Worm (Caenorhabditis elegans) whole organism, young adult: ENCODE results near the gene elo-1.

ENCODE experiments used
- B0261.1 ChIP-seq: sonication (generic microtip); optimal IDR thresholded peaks from 2 replicates; lab custom pipeline; 2016; ENCODE audit warnings: mild to moderate bottlenecking, missing genetic modification characterization, moderate library complexity, missing compliant biosample characterization
- B0336.3 ChIP-seq: fragments of 200-800 bp; sonication (Bioruptor generic); IDR thresholded peaks from 2 replicates; pipeline ENCODE4 v1.3.6; 2022; ENCODE audit warnings: missing genetic modification characterization, missing compliant biosample characterization
- C06A6.2 ChIP-seq: fragments of 200-800 bp; sonication (Bioruptor generic); conservative IDR thresholded peaks from 2 replicates; pipeline ENCODE4 v1.3.6; 2022; ENCODE audit warnings: missing genetic modification characterization, missing compliant biosample characterization
- F10E7.11 ChIP-seq: sonication (generic microtip); optimal IDR thresholded peaks from 2 replicates; lab custom pipeline; 2017; ENCODE audit warnings: mild to moderate bottlenecking, missing genetic modification characterization, moderate library complexity, missing compliant biosample characterization
- F37B4.10 ChIP-seq: fragments of 200-800 bp; sonication (Bioruptor generic); IDR thresholded peaks from 2 replicates; pipeline ENCODE4 v1.3.6; 2022; ENCODE audit warnings: missing genetic modification characterization, missing compliant biosample characterization
- F49E8.2 ChIP-seq: sonication (generic microtip); optimal IDR thresholded peaks from 3 replicates; lab custom pipeline; 2017; ENCODE audit warnings: missing genetic modification characterization, mild to moderate bottlenecking, missing compliant biosample characterization, antibody characterized with exemption, moderate library complexity; ENCODE audit not compliant: insufficient read depth
- F52B5.7 ChIP-seq: sonication (generic microtip); optimal IDR thresholded peaks from 2 replicates; lab custom pipeline; 2016; ENCODE audit warnings: mild to moderate bottlenecking, missing genetic modification characterization, missing compliant biosample characterization
- T07F8.4 ChIP-seq: sonication (generic microtip); optimal IDR thresholded peaks from 2 replicates; lab custom pipeline; 2016; ENCODE audit warnings: mild to moderate bottlenecking, missing genetic modification characterization, moderate library complexity, missing compliant biosample characterization
- Y67H2A.10 ChIP-seq: fragments of 200-800 bp; sonication (Bioruptor generic); conservative IDR thresholded peaks from 2 replicates; pipeline ENCODE4 v1.3.6; 2022; ENCODE audit warnings: missing genetic modification reagents, missing genetic modification characterization, missing compliant biosample characterization
- akir-1 ChIP-seq: fragments of 200-800 bp; sonication (Bioruptor generic); optimal IDR thresholded peaks from 2 replicates; lab custom pipeline; 2018; ENCODE audit warnings: mild to moderate bottlenecking, missing genetic modification characterization, moderate library complexity, missing compliant biosample characterization
- aptf-2 ChIP-seq: fragments of 200-800 bp; sonication (Bioruptor generic); conservative IDR thresholded peaks from 2 replicates; pipeline ENCODE4 v1.3.6; 2022; ENCODE audit warnings: missing genetic modification reagents, missing genetic modification characterization, missing compliant biosample characterization
- athp-1 ChIP-seq: sonication (generic microtip); optimal IDR thresholded peaks from 2 replicates; lab custom pipeline; 2017; ENCODE audit warnings: mild to moderate bottlenecking, missing genetic modification characterization, missing compliant biosample characterization
- bed-1 ChIP-seq: fragments of 200-800 bp; sonication (Bioruptor generic); IDR thresholded peaks from 2 replicates; pipeline ENCODE4 v1.3.6; 2022; ENCODE audit warnings: missing genetic modification reagents, missing genetic modification characterization, missing compliant biosample characterization
- ccch-3 ChIP-seq: fragments of 200-800 bp; sonication (Bioruptor generic); optimal IDR thresholded peaks from 2 replicates; lab custom pipeline; 2018; ENCODE audit warnings: mild to moderate bottlenecking, missing genetic modification characterization, missing compliant biosample characterization
- cebp-1 ChIP-seq, 2 experiments: fragments of 200-800 bp in 1 of 2; sonication (Bioruptor generic) in 1 of 2; sonication (generic microtip) in 1 of 2; IDR thresholded peaks in 1 of 2; optimal IDR thresholded peaks in 1 of 2; 2 replicates each; pipeline versions ENCODE4 v1.3.6 to Lab custom; 2017 to 2022; ENCODE audit warnings: missing compliant biosample characterization in 2 of 2, missing genetic modification characterization in 2 of 2, mild to moderate bottlenecking in 1 of 2, missing genetic modification reagents in 1 of 2, moderate library complexity in 1 of 2
- ceh-58 ChIP-seq: fragments of 200-800 bp; sonication (Bioruptor generic); IDR thresholded peaks from 2 replicates; pipeline ENCODE4 v1.3.6; 2022; ENCODE audit warnings: missing genetic modification characterization, missing compliant biosample characterization
- ceh-91 ChIP-seq: fragments of 200-800 bp; sonication (Bioruptor generic); IDR thresholded peaks from 2 replicates; pipeline ENCODE4 v1.3.6; 2022; ENCODE audit warnings: missing genetic modification reagents, missing genetic modification characterization, missing compliant biosample characterization
- dpff-1 ChIP-seq: sonication (generic microtip); optimal IDR thresholded peaks from 2 replicates; lab custom pipeline; 2017; ENCODE audit warnings: mild to moderate bottlenecking, missing genetic modification characterization, missing compliant biosample characterization
- egl-44 ChIP-seq: fragments of 200-800 bp; sonication (Bioruptor generic); IDR thresholded peaks from 2 replicates; pipeline ENCODE4 v1.3.6; 2022; ENCODE audit warnings: missing genetic modification reagents, missing genetic modification characterization, missing compliant biosample characterization
- ets-4 ChIP-seq: fragments of 200-800 bp; sonication (Bioruptor generic); optimal IDR thresholded peaks from 2 replicates; lab custom pipeline; 2018; ENCODE audit warnings: mild to moderate bottlenecking, missing genetic modification characterization, missing compliant biosample characterization
- him-1 ChIP-seq: sonication (generic microtip); optimal IDR thresholded peaks from 2 replicates; lab custom pipeline; 2016; ENCODE audit warnings: missing genotype, missing genetic modification reagents, missing genetic modification characterization, missing compliant biosample characterization
- hlh-26 ChIP-seq: fragments of 200-800 bp; sonication (Bioruptor generic); conservative IDR thresholded peaks from 2 replicates; pipeline ENCODE4 v1.3.6; 2022; ENCODE audit warnings: missing genetic modification reagents, missing genetic modification characterization, missing compliant biosample characterization
- hmg-1.2 ChIP-seq: fragments of 200-800 bp; sonication (Bioruptor generic); IDR thresholded peaks from 2 replicates; pipeline ENCODE4 v1.3.6; 2022; ENCODE audit warnings: missing genetic modification reagents, missing genetic modification characterization, missing compliant biosample characterization
- hmg-20 ChIP-seq: fragments of 200-800 bp; sonication (Bioruptor generic); IDR thresholded peaks from 2 replicates; pipeline ENCODE4 v1.3.6; 2022; ENCODE audit warnings: missing genetic modification reagents, missing genetic modification characterization, missing compliant biosample characterization
- lin-35 ChIP-seq, 3 experiments: fragments of 150-350 bp in 2 of 3; sonication (generic microtip) in 1 of 3; optimal IDR thresholded peaks; 2 replicates each; lab custom pipeline; 2014 to 2018; ENCODE audit warnings: missing biosample characterization in 3 of 3, missing genetic modification characterization in 3 of 3, missing genetic modification reagents in 3 of 3
- lin-40 ChIP-seq: sonication (generic microtip); optimal IDR thresholded peaks from 2 replicates; lab custom pipeline; 2016; ENCODE audit warnings: missing genetic modification characterization, mild to moderate bottlenecking, missing compliant biosample characterization, missing genotype, missing genetic modification reagents
- lsl-1 ChIP-seq: fragments of 200-800 bp; sonication (Bioruptor generic); optimal IDR thresholded peaks from 2 replicates; lab custom pipeline; 2018; ENCODE audit warnings: mild to moderate bottlenecking, missing genetic modification characterization, moderate library complexity, missing compliant biosample characterization
- lsy-27 ChIP-seq: sonication (generic microtip); optimal IDR thresholded peaks from 2 replicates; lab custom pipeline; 2017; ENCODE audit warnings: missing genetic modification characterization, mild to moderate bottlenecking, missing compliant biosample characterization, antibody characterized with exemption, missing genotype, borderline replicate concordance; ENCODE audit not compliant: insufficient read depth
- madf-10 ChIP-seq: sonication (generic microtip); optimal IDR thresholded peaks from 2 replicates; lab custom pipeline; 2016; ENCODE audit warnings: mild to moderate bottlenecking, missing genetic modification characterization, missing compliant biosample characterization
- mes-4 ChIP-seq: sonication (generic microtip); optimal IDR thresholded peaks from 2 replicates; lab custom pipeline; 2016; ENCODE audit warnings: missing genotype, missing genetic modification characterization, missing compliant biosample characterization
- mxl-1 ChIP-seq: sonication (generic microtip); optimal IDR thresholded peaks from 2 replicates; lab custom pipeline; 2016; ENCODE audit warnings: missing genetic modification characterization, missing compliant biosample characterization
- nfyb-1 ChIP-seq: fragments of 200-800 bp; sonication (Bioruptor generic); IDR thresholded peaks from 2 replicates; pipeline ENCODE4 v1.3.6; 2022; ENCODE audit warnings: missing genetic modification reagents, missing genetic modification characterization, missing compliant biosample characterization
- nhr-179 ChIP-seq: sonication (generic microtip); optimal IDR thresholded peaks from 2 replicates; lab custom pipeline; 2016; ENCODE audit warnings: mild to moderate bottlenecking, missing genetic modification characterization, missing compliant biosample characterization
- nhr-27 ChIP-seq: fragments of 200-800 bp; sonication (Bioruptor generic); optimal IDR thresholded peaks from 2 replicates; lab custom pipeline; 2018; ENCODE audit warnings: mild to moderate bottlenecking, missing genetic modification characterization, moderate library complexity, missing compliant biosample characterization
- nhr-90 ChIP-seq: sonication (generic microtip); optimal IDR thresholded peaks from 2 replicates; lab custom pipeline; 2016; ENCODE audit warnings: missing genotype, mild to moderate bottlenecking, missing genetic modification characterization, missing compliant biosample characterization
- pbrm-1 ChIP-seq: fragments of 200-800 bp; sonication (Bioruptor generic); IDR thresholded peaks from 2 replicates; pipeline ENCODE4 v1.3.6; 2022; ENCODE audit warnings: missing genetic modification reagents, missing genetic modification characterization, missing compliant biosample characterization
- rpc-1 ChIP-seq, 2 experiments: fragments of 150-350 bp in 1 of 2; sonication (generic microtip) in 1 of 2; optimal IDR thresholded peaks; 2 replicates each; lab custom pipeline; 2014 to 2018; ENCODE audit warnings: missing biosample characterization in 1 of 2, missing genetic modification characterization in 1 of 2, missing genetic modification reagents in 1 of 2, missing genotype in 1 of 2
- sdz-38 ChIP-seq: sonication (generic microtip); optimal IDR thresholded peaks from 2 replicates; lab custom pipeline; 2016; ENCODE audit warnings: missing genotype, missing genetic modification characterization, missing compliant biosample characterization
- sea-2 ChIP-seq: fragments of 200-800 bp; sonication (Bioruptor generic); IDR thresholded peaks from 2 replicates; pipeline ENCODE4 v1.3.6; 2022; ENCODE audit warnings: missing genetic modification characterization, missing compliant biosample characterization
- snpc-1.1 ChIP-seq: sonication (generic microtip); optimal IDR thresholded peaks from 2 replicates; lab custom pipeline; 2017; ENCODE audit warnings: missing genetic modification characterization, mild to moderate bottlenecking, missing compliant biosample characterization, antibody characterized with exemption, moderate library complexity, missing genotype, missing genetic modification reagents; ENCODE audit not compliant: insufficient read depth
- unc-62 ChIP-seq: fragments of 150-350 bp; optimal IDR thresholded peaks from 2 replicates; lab custom pipeline; 2014; ENCODE audit warnings: missing biosample characterization, missing genetic modification reagents, missing genetic modification characterization
- zfh-2 ChIP-seq: fragments of 200-800 bp; sonication (Bioruptor generic); conservative IDR thresholded peaks from 2 replicates; pipeline ENCODE4 v1.3.6; 2022; ENCODE audit warnings: missing genetic modification reagents, missing genetic modification characterization, missing compliant biosample characterization
- zim-3 ChIP-seq: sonication (generic microtip); optimal IDR thresholded peaks from 2 replicates; lab custom pipeline; 2017; ENCODE audit warnings: mild to moderate bottlenecking, missing genetic modification characterization, moderate library complexity, missing compliant biosample characterization
- ztf-26 ChIP-seq: sonication (generic microtip); optimal IDR thresholded peaks from 2 replicates; lab custom pipeline; 2017; ENCODE audit warnings: missing genetic modification characterization, missing compliant biosample characterization
- ztf-3 ChIP-seq: fragments of 200-800 bp; sonication (Bioruptor generic); optimal IDR thresholded peaks from 2 replicates; lab custom pipeline; 2018; ENCODE audit warnings: mild to moderate bottlenecking, missing genetic modification characterization, missing compliant biosample characterization
- ztf-6 ChIP-seq: fragments of 200-800 bp; sonication (Bioruptor generic); IDR thresholded peaks from 2 replicates; pipeline ENCODE4 v1.3.6; 2022; ENCODE audit warnings: missing genetic modification reagents, missing genetic modification characterization, missing compliant biosample characterization

The elo-1 gene

DNA sequence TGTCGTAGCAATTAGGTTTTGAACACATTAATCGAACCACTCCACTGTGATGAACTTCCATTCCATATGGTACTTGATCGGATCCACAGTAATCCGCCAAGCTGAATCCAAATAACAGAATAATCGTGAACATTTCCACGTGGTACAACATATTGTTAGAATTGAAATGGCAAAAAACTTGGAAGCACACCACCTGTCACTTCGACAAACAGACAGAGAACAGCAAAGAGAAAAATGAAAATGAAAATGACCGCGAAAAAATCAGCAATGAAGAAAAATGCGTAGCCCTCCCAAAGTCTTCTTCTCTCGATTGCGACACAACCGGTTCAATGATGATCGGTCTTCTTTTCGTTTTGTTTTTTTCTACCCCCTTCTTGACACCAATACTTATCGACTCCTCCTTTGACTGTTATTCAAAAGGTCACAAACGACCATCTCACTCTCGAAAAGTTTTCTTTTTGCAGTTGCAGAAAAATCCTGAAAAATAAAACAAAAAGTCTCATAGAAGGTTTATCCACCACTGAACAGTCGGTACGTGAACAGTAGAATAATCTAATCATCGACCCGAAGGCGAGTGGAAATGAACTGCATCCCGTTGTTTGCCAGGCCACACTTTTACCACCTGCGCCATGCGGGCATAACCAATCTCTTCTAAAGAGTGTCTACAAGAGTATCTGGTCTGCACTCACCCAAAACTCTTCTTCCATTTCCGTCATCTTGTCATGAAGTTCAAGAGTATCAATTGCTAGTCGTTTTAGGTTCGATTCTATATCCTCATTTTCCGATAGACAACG is 48.8 kb upstream of the elo-1 start, which contains the start of gene wrt-3 (continued):
- TF ChIP-seq ccch-3 (GFP tag; lab: Kevin White, UChicago), result peak; percentile 41
- peak; percentile 87 for TF ChIP-seq mes-4 (tag; lab: Kevin White, UChicago)
- TF ChIP-seq lsy-27 (tag; lab: Kevin White, UChicago), result peak; percentile 65
- peak; percentile 80 for TF ChIP-seq madf-10 (tag; lab: Kevin White, UChicago)
- no peak for TF ChIP-seq unc-62
- TF ChIP-seq B0261.1, result peak; percentile 97
- peak; percentile 9 for TF ChIP-seq ztf-3 (GFP tag; lab: Kevin White, UChicago)
- peak; percentile 77 for TF ChIP-seq dpff-1 (tag; lab: Kevin White, UChicago)
- TF ChIP-seq lin-35 (GFP tag; optimal IDR thresholded peaks at IDR 0.05; lab: Kevin White, UChicago), result peak in 1 of 3 experiments; percentile 7
- no peak for TF ChIP-seq hlh-26 (GFP tag; lab: Robert Waterston, UW)
- TF ChIP-seq sdz-38 (tag; lab: Kevin White, UChicago), result peak; percentile 13
- TF ChIP-seq bed-1 (GFP tag; lab: Robert Waterston, UW), result no peak
- no peak for TF ChIP-seq athp-1 (tag; lab: Kevin White, UChicago)
- peak; percentile 80 for TF ChIP-seq ztf-26 (tag; lab: Kevin White, UChicago)
- TF ChIP-seq F10E7.11, result no peak
- peak; percentile 95 for TF ChIP-seq F52B5.7 (tag; lab: Kevin White, UChicago)
- TF ChIP-seq snpc-1.1 (tag; lab: Kevin White, UChicago), result peak; percentile 79
- TF ChIP-seq nfyb-1 (GFP tag; lab: Robert Waterston, UW), result no peak
- TF ChIP-seq T07F8.4 (tag; lab: Kevin White, UChicago), result peak; percentile 88
- TF ChIP-seq nhr-90 (tag; lab: Kevin White, UChicago), result peak; percentile 96
- TF ChIP-seq B0336.3 (GFP tag; lab: Robert Waterston, UW), result no peak
- TF ChIP-seq zfh-2, result no peak
- no peak for TF ChIP-seq C06A6.2 (GFP tag; lab: Robert Waterston, UW)
- no peak; the same call in none of the 2 replicates for TF ChIP-seq pbrm-1 (GFP tag; lab: Robert Waterston, UW)
- TF ChIP-seq nhr-179 (tag; lab: Kevin White, UChicago), result peak; percentile 85
- no peak for TF ChIP-seq F49E8.2 (tag; lab: Kevin White, UChicago)
- TF ChIP-seq egl-44 (GFP tag; lab: Robert Waterston, UW), result no peak; the same call in 1 of the 2 replicates
- peak; percentile 78; the same call in 1 of the 2 replicates for TF ChIP-seq hmg-20 (GFP tag; lab: Robert Waterston, UW)
- TF ChIP-seq akir-1, result peak; percentile 79
- peak; percentile 35; the same call in 1 of the 2 replicates for TF ChIP-seq ztf-6
- no peak for TF ChIP-seq sea-2
- no peak for TF ChIP-seq Y67H2A.10 (GFP tag; lab: Robert Waterston, UW)
- no peak for TF ChIP-seq lsl-1 (GFP tag; lab: Kevin White, UChicago)
- no peak for TF ChIP-seq F37B4.10 (GFP tag; lab: Robert Waterston, UW)
- TF ChIP-seq aptf-2, result 0 out of 2 replicates have a peak, but pooled peaks have one; percentile 15
- TF ChIP-seq nhr-27 (tag; lab: Kevin White, UChicago), result peak; percentile 94
- peak; percentile 97 for TF ChIP-seq rpc-1 (optimal IDR thresholded peaks at IDR 0.05; lab: Kevin White, UChicago)
- peak; percentile 99 for TF ChIP-seq rpc-1 (tag; optimal IDR thresholded peaks at IDR 0.05; lab: Kevin White, UChicago)
- 0 out of 2 replicates have a peak, but pooled peaks have one; percentile 80 for TF ChIP-seq ceh-58 (GFP tag; lab: Robert Waterston, UW)
- TF ChIP-seq cebp-1 (GFP tag; IDR thresholded peaks at IDR 0.05; lab: Robert Waterston, UW), result no peak
- no peak for TF ChIP-seq cebp-1 (tag; optimal IDR thresholded peaks at IDR 0.05; lab: Kevin White, UChicago)
- TF ChIP-seq zim-3 (tag; lab: Kevin White, UChicago), result peak; percentile 97
- TF ChIP-seq hmg-1.2 (GFP tag; lab: Robert Waterston, UW), result peak; percentile 71
- TF ChIP-seq mxl-1 (tag; lab: Kevin White, UChicago), result peak; percentile 88
- peak; percentile 88 for TF ChIP-seq ets-4 (GFP tag; lab: Kevin White, UChicago)
- TF ChIP-seq lin-40, result no peak
- peak; percentile 96 for TF ChIP-seq him-1 (tag; lab: Kevin White, UChicago)
- TF ChIP-seq ceh-91 (GFP tag; lab: Robert Waterston, UW), result no peak
